4 worm cellular contexts compared by ENCODE assay signal in the genomic region with DNA sequence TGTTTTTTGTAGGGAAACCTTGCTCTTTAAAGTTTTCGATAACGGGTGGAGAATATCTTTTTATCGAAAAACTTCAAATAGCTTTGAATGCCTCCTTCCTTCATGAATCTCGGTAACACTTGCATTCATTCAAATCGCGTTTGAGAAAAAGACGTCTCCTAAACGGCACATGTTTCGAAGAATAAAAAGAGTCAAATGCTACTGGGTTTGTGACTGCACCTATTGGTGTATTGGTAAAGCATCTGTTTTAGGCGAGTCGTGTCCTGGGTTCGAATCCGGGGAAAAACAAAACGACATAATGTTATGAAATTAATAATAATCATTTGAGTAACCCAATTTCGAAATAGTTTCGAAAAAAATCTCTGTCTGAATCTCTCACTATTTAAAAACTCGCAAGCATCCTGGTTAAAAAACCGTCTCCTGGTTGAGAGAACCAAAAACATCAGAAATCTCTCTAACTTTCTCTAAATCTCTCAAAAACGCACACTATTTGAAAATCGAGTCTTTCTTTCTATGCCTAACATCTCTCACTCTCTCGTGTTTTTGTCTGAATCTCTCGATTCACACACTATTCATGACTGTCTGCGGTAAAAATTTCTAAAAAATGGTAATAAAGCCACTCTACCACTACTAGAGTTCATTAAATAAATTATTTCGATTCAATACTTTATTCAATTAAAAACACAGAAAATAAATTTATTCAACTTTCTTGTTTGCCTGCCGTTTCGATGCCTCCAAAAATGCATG.
TF ChIP-seq lines count a peak whose summit lies in the region.

No protein-coding gene starts in this region.

TF ChIP-seq in whole organism, L1 larva, 84 proteins besides CTCF, POLR2A, EP300 and RAD21:
- TF ChIP-seq dsc-1 (tag; optimal IDR thresholded peaks at IDR 0.05; lab: Kevin White, UChicago) (peak; percentile 35), nhr-19 (GFP tag; conservative IDR thresholded peaks at IDR 0.05; lab: Robert Waterston, UW) (0 out of 2 replicates have a peak, but pooled peaks have one; percentile 18)

TF ChIP-seq in whole organism, L4 larva, 104 proteins besides CTCF, POLR2A, EP300 and RAD21:
- 0 out of 2 replicates have a peak, but pooled peaks have one; percentile 15 for TF ChIP-seq T26A8.4 (GFP tag; IDR thresholded peaks at IDR 0.05; lab: Robert Waterston, UW)
- peak; percentile 80 for TF ChIP-seq dmd-8 (GFP tag; IDR thresholded peaks at IDR 0.05; lab: Robert Waterston, UW)
- TF ChIP-seq madf-5 (GFP tag; IDR thresholded peaks at IDR 0.05; lab: Robert Waterston, UW) = 0 out of 4 replicates have a peak, but pooled peaks of 1 of the 2 experiments have one; percentile 27
- TF ChIP-seq aha-1 (tag; lab: Kevin White, UChicago) = peak; percentile 38
- 0 out of 2 replicates have a peak, but pooled peaks have one; percentile 50 for TF ChIP-seq lim-7 (GFP tag; IDR thresholded peaks at IDR 0.05; lab: Robert Waterston, UW)
- TF ChIP-seq Y105C5A.15 (GFP tag; IDR thresholded peaks at IDR 0.05; lab: Robert Waterston, UW) = 0 out of 2 replicates have a peak, but pooled peaks have one; percentile 33

TF ChIP-seq in whole organism, midembryonic, 9 proteins besides CTCF, POLR2A, EP300 and RAD21:
- 0 out of 2 replicates have a peak, but pooled peaks have one; percentile 53 for TF ChIP-seq flt-1 (GFP tag; IDR thresholded peaks at IDR 0.05; lab: Robert Waterston, UW)

TF ChIP-seq in whole organism, young adult, 124 proteins besides CTCF, POLR2A, EP300 and RAD21:
- TF ChIP-seq B0261.1 (tag; optimal IDR thresholded peaks at IDR 0.05; lab: Kevin White, UChicago) = peak; percentile 38
- peak; percentile 31 for TF ChIP-seq ztf-18 (tag; optimal IDR thresholded peaks at IDR 0.05; lab: Kevin White, UChicago)
- peak; percentile 23 for TF ChIP-seq rpc-1 (optimal IDR thresholded peaks at IDR 0.05; lab: Kevin White, UChicago)
- peak; percentile 66 for TF ChIP-seq rpc-1 (tag; optimal IDR thresholded peaks at IDR 0.05; lab: Kevin White, UChicago)
- peak; percentile 57 for TF ChIP-seq hmg-1.2 (GFP tag; IDR thresholded peaks at IDR 0.05; lab: Robert Waterston, UW)
- peak; percentile 14 for TF ChIP-seq tbp1 (GFP tag; optimal IDR thresholded peaks at IDR 0.05; lab: Kevin White, UChicago)
- peak; percentile 44; the same call in 1 of the 2 replicates for TF ChIP-seq lin-26 (GFP tag; IDR thresholded peaks at IDR 0.05; lab: Robert Waterston, UW)
- TF ChIP-seq madf-6 (GFP tag; IDR thresholded peaks at IDR 0.05; lab: Robert Waterston, UW) = peak; percentile 46; the same call in 1 of the 2 replicates
